Worm (Caenorhabditis elegans) whole organism, L3 larva: ENCODE results near the gene par-3.

Source experiments
- R02D3.7 ChIP-seq: fragments of 150-350 bp; optimal IDR thresholded peaks from 2 replicates; lab custom pipeline; 2014; ENCODE audit warnings: missing biosample characterization, missing genetic modification characterization
- ZK546.5 ChIP-seq: sonication (generic microtip); optimal IDR thresholded peaks from 2 replicates; lab custom pipeline; 2017; ENCODE audit warnings: missing biosample characterization, missing genetic modification characterization
- aly-2 ChIP-seq: fragments of 150-350 bp; optimal IDR thresholded peaks from 2 replicates; lab custom pipeline; 2014; ENCODE audit warnings: missing biosample characterization, missing genetic modification characterization
- ama-1 ChIP-seq: fragments of 150-350 bp; optimal IDR thresholded peaks from 2 replicates; lab custom pipeline; 2018
- ceh-16 ChIP-seq: sonication (generic microtip); optimal IDR thresholded peaks from 2 replicates; lab custom pipeline; 2017; ENCODE audit warnings: missing biosample characterization, missing genetic modification characterization
- ceh-28 ChIP-seq: fragments of 150-350 bp; optimal IDR thresholded peaks from 2 replicates; lab custom pipeline; 2014; ENCODE audit warnings: missing biosample characterization, missing genetic modification reagents, missing genetic modification characterization
- ceh-82 ChIP-seq: fragments of 150-350 bp; optimal IDR thresholded peaks from 2 replicates; lab custom pipeline; 2014; ENCODE audit warnings: missing biosample characterization, missing genetic modification characterization
- ceh-9 ChIP-seq: sonication (generic microtip); optimal IDR thresholded peaks from 2 replicates; lab custom pipeline; 2018; ENCODE audit warnings: missing biosample characterization, missing genetic modification characterization
- daf-12 ChIP-seq: fragments of 150-350 bp; optimal IDR thresholded peaks from 2 replicates; lab custom pipeline; 2014; ENCODE audit warnings: missing biosample characterization, missing genetic modification reagents, missing genetic modification characterization
- egl-27 ChIP-seq: sonication (generic microtip); optimal IDR thresholded peaks from 4 replicates; lab custom pipeline; 2017; ENCODE audit warnings: missing biosample characterization, missing genetic modification reagents, missing genetic modification characterization
- egl-5 ChIP-seq: fragments of 150-350 bp; optimal IDR thresholded peaks from 2 replicates; lab custom pipeline; 2017; ENCODE audit warnings: missing biosample characterization, missing genetic modification reagents, missing genetic modification characterization, inconsistent platforms
- elt-1 ChIP-seq: fragments of 150-350 bp; optimal IDR thresholded peaks from 2 replicates; lab custom pipeline; 2014; ENCODE audit warnings: missing biosample characterization, missing genetic modification characterization
- elt-2 ChIP-seq: sonication (generic microtip); optimal IDR thresholded peaks from 2 replicates; lab custom pipeline; 2016; ENCODE audit warnings: missing genetic modification reagents, mild to moderate bottlenecking, missing genetic modification characterization, missing compliant biosample characterization
- elt-3 ChIP-seq, 3 experiments: fragments of 150-350 bp in 1 of 3; sonication (generic microtip) in 2 of 3; optimal IDR thresholded peaks; 2 replicates in 2 of 3; 4 replicates in 1 of 3; lab custom pipeline; 2014 to 2017; ENCODE audit warnings: missing biosample characterization in 3 of 3, missing genetic modification characterization in 3 of 3
- eor-1 ChIP-seq, 2 experiments: fragments of 150-350 bp; optimal IDR thresholded peaks; 2 replicates each; lab custom pipeline; 2014 to 2018; ENCODE audit warnings: missing biosample characterization in 2 of 2, missing genetic modification characterization in 2 of 2
- fkh-10 ChIP-seq: sonication (generic microtip); optimal IDR thresholded peaks from 2 replicates; lab custom pipeline; 2017; ENCODE audit warnings: missing biosample characterization, missing genetic modification reagents, missing genetic modification characterization
- fkh-2 ChIP-seq: fragments of 150-350 bp; optimal IDR thresholded peaks from 2 replicates; lab custom pipeline; 2014; ENCODE audit warnings: missing biosample characterization, missing genetic modification reagents, missing genetic modification characterization
- fos-1 ChIP-seq: fragments of 150-350 bp; optimal IDR thresholded peaks from 2 replicates; lab custom pipeline; 2014; ENCODE audit warnings: missing biosample characterization, missing genetic modification characterization
- hmg-11 ChIP-seq: sonication (generic microtip); optimal IDR thresholded peaks from 2 replicates; lab custom pipeline; 2016; ENCODE audit warnings: missing genetic modification characterization, missing compliant biosample characterization
- jun-1 ChIP-seq: fragments of 150-350 bp; optimal IDR thresholded peaks from 2 replicates; lab custom pipeline; 2014; ENCODE audit warnings: missing biosample characterization, missing genetic modification reagents, missing genetic modification characterization
- lin-15B ChIP-seq: fragments of 150-350 bp; optimal IDR thresholded peaks from 2 replicates; lab custom pipeline; 2014; ENCODE audit warnings: missing biosample characterization, missing genetic modification characterization
- lin-39 ChIP-seq: fragments of 150-350 bp; optimal IDR thresholded peaks from 2 replicates; lab custom pipeline; 2018; ENCODE audit warnings: missing biosample characterization, missing genetic modification reagents, missing genetic modification characterization
- lsy-12 ChIP-seq: sonication (generic microtip); optimal IDR thresholded peaks from 2 replicates; lab custom pipeline; 2016; ENCODE audit warnings: mild to moderate bottlenecking, missing genetic modification characterization, missing compliant biosample characterization
- mdl-1 ChIP-seq: fragments of 150-350 bp; optimal IDR thresholded peaks from 2 replicates; lab custom pipeline; 2014; ENCODE audit warnings: missing biosample characterization, missing genetic modification characterization
- mml-1 ChIP-seq: fragments of 150-350 bp; sonication (generic microtip); optimal IDR thresholded peaks from 3 replicates; lab custom pipeline; 2014; ENCODE audit warnings: missing biosample characterization, missing genetic modification characterization
- nfya-1 ChIP-seq: sonication (generic microtip); optimal IDR thresholded peaks from 2 replicates; lab custom pipeline; 2017; ENCODE audit warnings: missing genetic modification characterization, mild to moderate bottlenecking, missing compliant biosample characterization, antibody characterized with exemption, moderate library complexity; ENCODE audit not compliant: insufficient read depth
- nhr-11 ChIP-seq: fragments of 150-350 bp; optimal IDR thresholded peaks from 2 replicates; lab custom pipeline; 2014; ENCODE audit warnings: missing biosample characterization, missing genetic modification characterization
- nhr-12 ChIP-seq: fragments of 150-350 bp; optimal IDR thresholded peaks from 2 replicates; lab custom pipeline; 2014; ENCODE audit warnings: missing biosample characterization, missing genetic modification characterization
- nhr-23 ChIP-seq: fragments of 150-350 bp; optimal IDR thresholded peaks from 2 replicates; lab custom pipeline; 2014; ENCODE audit warnings: missing biosample characterization, missing genetic modification reagents, missing genetic modification characterization
- nhr-237 ChIP-seq: fragments of 150-350 bp; optimal IDR thresholded peaks from 2 replicates; lab custom pipeline; 2014; ENCODE audit warnings: missing biosample characterization, missing genetic modification characterization
- nhr-25 ChIP-seq: sonication (generic microtip); optimal IDR thresholded peaks from 2 replicates; lab custom pipeline; 2017; ENCODE audit warnings: missing biosample characterization, missing genetic modification characterization
- nhr-28 ChIP-seq: fragments of 150-350 bp; optimal IDR thresholded peaks from 2 replicates; lab custom pipeline; 2014; ENCODE audit warnings: missing biosample characterization, missing genetic modification characterization
- nhr-43 ChIP-seq: sonication (generic microtip); optimal IDR thresholded peaks from 2 replicates; lab custom pipeline; 2016; ENCODE audit warnings: mild to moderate bottlenecking, missing genetic modification characterization, missing compliant biosample characterization; ENCODE audit not compliant: poor library complexity, severe bottlenecking
- nhr-67 ChIP-seq: fragments of 150-350 bp; optimal IDR thresholded peaks from 2 replicates; lab custom pipeline; 2014; ENCODE audit warnings: missing biosample characterization, missing genetic modification characterization
- nhr-76 ChIP-seq: fragments of 150-350 bp; sonication (generic microtip); optimal IDR thresholded peaks from 5 replicates; lab custom pipeline; 2014; ENCODE audit warnings: missing biosample characterization, missing genetic modification characterization
- nhr-77 ChIP-seq: fragments of 150-350 bp; optimal IDR thresholded peaks from 2 replicates; lab custom pipeline; 2014; ENCODE audit warnings: missing biosample characterization, missing genetic modification characterization
- pha-4 ChIP-seq: fragments of 150-350 bp; optimal IDR thresholded peaks from 2 replicates; lab custom pipeline; 2014; ENCODE audit warnings: missing biosample characterization, missing genetic modification reagents, missing genetic modification characterization
- pqm-1 ChIP-seq: fragments of 150-350 bp; optimal IDR thresholded peaks from 2 replicates; lab custom pipeline; 2017; ENCODE audit warnings: missing biosample characterization, missing genetic modification characterization, inconsistent platforms
- sea-2 ChIP-seq: fragments of 150-350 bp; sonication (generic microtip); optimal IDR thresholded peaks from 4 replicates; lab custom pipeline; 2014; ENCODE audit warnings: missing biosample characterization, missing genetic modification reagents, missing genetic modification characterization
- skn-1 ChIP-seq: fragments of 150-350 bp; optimal IDR thresholded peaks from 2 replicates; lab custom pipeline; 2014; ENCODE audit warnings: missing biosample characterization, missing genetic modification characterization
- snpc-4 ChIP-seq: fragments of 150-350 bp; optimal IDR thresholded peaks from 2 replicates; lab custom pipeline; 2014; ENCODE audit warnings: missing biosample characterization, missing genetic modification characterization
- tbx-2 ChIP-seq: sonication (generic microtip); optimal IDR thresholded peaks from 2 replicates; lab custom pipeline; 2016; ENCODE audit warnings: mild to moderate bottlenecking, missing genetic modification characterization, missing compliant biosample characterization
- unc-39 ChIP-seq: sonication (generic microtip); optimal IDR thresholded peaks from 4 replicates; lab custom pipeline; 2017; ENCODE audit warnings: missing biosample characterization, missing genetic modification characterization
- unc-62 ChIP-seq: fragments of 150-350 bp; sonication (generic microtip); optimal IDR thresholded peaks from 4 replicates; lab custom pipeline; 2014; ENCODE audit warnings: missing biosample characterization, missing genetic modification reagents, missing genetic modification characterization
- zag-1 ChIP-seq: fragments of 150-350 bp; optimal IDR thresholded peaks from 2 replicates; lab custom pipeline; 2014; ENCODE audit warnings: missing biosample characterization, missing genetic modification characterization
- ztf-11 ChIP-seq: fragments of 150-350 bp; optimal IDR thresholded peaks from 2 replicates; lab custom pipeline; 2014; ENCODE audit warnings: missing biosample characterization, missing genetic modification characterization
- ztf-4 ChIP-seq: fragments of 150-350 bp; optimal IDR thresholded peaks from 2 replicates; lab custom pipeline; 2014; ENCODE audit warnings: missing biosample characterization, missing genetic modification characterization

The par-3 gene

ce11 chrIII:5642692-5643091 is 21.3 kb upstream of the par-3 start:
- no peak for TF ChIP-seq nhr-11
- no peak for TF ChIP-seq nhr-237 (tag; lab: Kevin White, UChicago)
- no peak for TF ChIP-seq mml-1 (tag; lab: Kevin White, UChicago)
- no peak for TF ChIP-seq nhr-76 (tag; lab: Kevin White, UChicago)
- TF ChIP-seq tbx-2 (tag; lab: Kevin White, UChicago): no peak
- TF ChIP-seq nhr-67 (tag; lab: Kevin White, UChicago): no peak
- no peak for TF ChIP-seq pha-4
- no peak for TF ChIP-seq hmg-11 (tag; lab: Kevin White, UChicago)
- no peak for TF ChIP-seq lsy-12 (tag; lab: Kevin White, UChicago)
- TF ChIP-seq ceh-82 (tag; lab: Kevin White, UChicago): no peak
- TF ChIP-seq nhr-43 (tag; lab: Kevin White, UChicago): no peak
- no peak for TF ChIP-seq snpc-4 (tag; lab: Kevin White, UChicago)
- TF ChIP-seq egl-27 (tag; lab: Kevin White, UChicago): no peak
- no peak for TF ChIP-seq zag-1
- no peak for TF ChIP-seq eor-1 (tag; optimal IDR thresholded peaks at IDR 0.05; lab: Kevin White, UChicago)
- no peak for TF ChIP-seq nfya-1 (tag; lab: Kevin White, UChicago)
- no peak for TF ChIP-seq nhr-25 (tag; lab: Kevin White, UChicago)
- no peak for TF ChIP-seq skn-1 (tag; lab: Kevin White, UChicago)
- TF ChIP-seq R02D3.7: no peak

- TF ChIP-seq zag-1 (no peak), sea-2 (GFP tag; lab: Kevin White, UChicago) (no peak), lin-15B (tag; lab: Kevin White, UChicago) (peak; percentile 17), nhr-237 (tag; lab: Kevin White, UChicago) (no peak), nfya-1 (tag; lab: Kevin White, UChicago) (peak; percentile 19), mdl-1 (tag; lab: Kevin White, UChicago) (no peak), nhr-28 (tag; lab: Kevin White, UChicago) (no peak), hmg-11 (tag; lab: Kevin White, UChicago) (peak; percentile 13), ceh-16 (tag; lab: Kevin White, UChicago) (no peak), ceh-82 (tag; lab: Kevin White, UChicago) (no peak), unc-62 (GFP tag; lab: Kevin White, UChicago) (no peak), fkh-10 (GFP tag; lab: Kevin White, UChicago) (no peak), nhr-12 (tag; lab: Kevin White, UChicago) (no peak), lsy-12 (tag; lab: Kevin White, UChicago) (peak; percentile 71), aly-2 (no peak), ztf-4 (no peak), ztf-11 (tag; lab: Kevin White, UChicago) (no peak), nhr-76 (tag; lab: Kevin White, UChicago) (no peak), nhr-67 (tag; lab: Kevin White, UChicago) (no peak), egl-27 (tag; lab: Kevin White, UChicago) (no peak), nhr-77 (tag; lab: Kevin White, UChicago) (no peak), nhr-25 (tag; lab: Kevin White, UChicago) (peak; percentile 43), ceh-28 (no peak), elt-2 (tag; lab: Kevin White, UChicago) (peak; percentile 31), pha-4 (peak; percentile 25), nhr-23 (peak; percentile 27), nhr-43 (tag; lab: Kevin White, UChicago) (peak; percentile 62), ceh-9 (tag; lab: Kevin White, UChicago) (no peak), elt-3 (tag; optimal IDR thresholded peaks at IDR 0.05; lab: Kevin White, UChicago) (no peak), skn-1 (tag; lab: Kevin White, UChicago) (no peak), fkh-2 (no peak), jun-1 (tag; lab: Kevin White, UChicago) (no peak), egl-5 (no peak), ama-1 (lab: Kevin White, UChicago) (peak; percentile 81), ZK546.5 (tag; lab: Kevin White, UChicago) (no peak), pqm-1 (peak; percentile 49), snpc-4 (tag; lab: Kevin White, UChicago) (peak; percentile 97), unc-39 (tag; lab: Kevin White, UChicago) (no peak), mml-1 (tag; lab: Kevin White, UChicago) (no peak), R02D3.7 (peak; percentile 1), lin-39 (no peak), nhr-11 (no peak), daf-12 (tag; lab: Kevin White, UChicago) (no peak), eor-1 (tag; optimal IDR thresholded peaks at IDR 0.05; lab: Kevin White, UChicago) (no peak), tbx-2 (tag; lab: Kevin White, UChicago) (no peak), elt-1 (tag; lab: Kevin White, UChicago) (no peak), fos-1 (tag; lab: Kevin White, UChicago) (no peak)
These were observed 10.3 kb upstream of the par-3 start for ce11 chrIII:5653692-5654105.
